Fruit fly (Drosophila melanogaster) whole organism, embryonic: Measurements from ENCODE around the gene CG13917.

ENCODE experiments used
- Abd-B ChIP-seq: fragments of 200-800 bp; sonication (Bioruptor generic); optimal IDR thresholded peaks from 2 replicates; lab custom pipeline; 2018; ENCODE audit warnings: missing biosample characterization, mild to moderate bottlenecking, missing genetic modification characterization, moderate library complexity
- Bteb2 ChIP-seq: fragments of 200-800 bp; sonication (Bioruptor generic); optimal IDR thresholded peaks from 2 replicates; lab custom pipeline; 2016; ENCODE audit warnings: missing biosample characterization, missing genetic modification characterization
- CG11696 ChIP-seq: fragments of 200-800 bp; sonication (Bioruptor generic); IDR thresholded peaks from 2 replicates; pipeline ENCODE4 v1.3.6; 2022; ENCODE audit warnings: missing biosample characterization, missing genetic modification characterization
- CG12104 ChIP-seq: fragments of 200-800 bp; sonication (Bioruptor generic); optimal IDR thresholded peaks from 3 replicates; lab custom pipeline; 2016; ENCODE audit warnings: missing biosample characterization, missing genetic modification characterization
- CG1233 ChIP-seq: fragments of 200-800 bp; sonication (Bioruptor generic); optimal IDR thresholded peaks from 4 replicates; lab custom pipeline; 2018; ENCODE audit warnings: missing biosample characterization, mild to moderate bottlenecking, missing genetic modification characterization
- CG14710 ChIP-seq: fragments of 200-800 bp; sonication (Bioruptor generic); optimal IDR thresholded peaks from 3 replicates; lab custom pipeline; 2019; ENCODE audit warnings: missing biosample characterization, mild to moderate bottlenecking, missing genetic modification characterization, moderate library complexity
- CG17361 ChIP-seq: fragments of 200-800 bp; sonication (Bioruptor generic); IDR thresholded peaks from 3 replicates; pipeline ENCODE4 v1.3.6; 2022; ENCODE audit warnings: missing biosample characterization, missing genetic modification characterization
- CG17829 ChIP-seq: fragments of 200-800 bp; optimal IDR thresholded peaks from 2 replicates; lab custom pipeline; 2019; ENCODE audit warnings: missing biosample characterization, mild to moderate bottlenecking, missing genetic modification characterization, moderate library complexity
- CG2202 ChIP-seq: fragments of 200-800 bp; sonication (Bioruptor generic); optimal IDR thresholded peaks from 2 replicates; lab custom pipeline; 2018; ENCODE audit warnings: missing biosample characterization, mild to moderate bottlenecking, missing genetic modification characterization
- CG2678 ChIP-seq: fragments of 200-800 bp; sonication (Bioruptor generic); optimal IDR thresholded peaks from 3 replicates; lab custom pipeline; 2019; ENCODE audit warnings: missing biosample characterization, mild to moderate bottlenecking, missing genetic modification characterization, moderate library complexity
- CG34224 ChIP-seq: fragments of 200-800 bp; sonication (Bioruptor generic); IDR thresholded peaks from 3 replicates; pipeline ENCODE4 v1.3.6; 2022; ENCODE audit warnings: missing biosample characterization, missing genetic modification characterization; ENCODE audit not compliant: partially characterized antibody
- CG3995 ChIP-seq: fragments of 200-800 bp; sonication (Bioruptor generic); optimal IDR thresholded peaks from 3 replicates; lab custom pipeline; 2016; ENCODE audit warnings: missing biosample characterization, missing genetic modification characterization
- CG4282 ChIP-seq: fragments of 200-800 bp; sonication (Bioruptor generic); optimal IDR thresholded peaks from 2 replicates; lab custom pipeline; 2016; ENCODE audit warnings: missing biosample characterization, missing genetic modification characterization
- CG4617 ChIP-seq: fragments of 200-800 bp; sonication (Bioruptor generic); optimal IDR thresholded peaks from 3 replicates; lab custom pipeline; 2016; ENCODE audit warnings: missing biosample characterization, missing genetic modification characterization, borderline replicate concordance
- CG4820 ChIP-seq: fragments of 200-800 bp; sonication (Bioruptor generic); optimal IDR thresholded peaks from 3 replicates; lab custom pipeline; 2016; ENCODE audit warnings: missing biosample characterization, missing genetic modification characterization
- CG7745 ChIP-seq: fragments of 200-800 bp; sonication (Bioruptor generic); optimal IDR thresholded peaks from 2 replicates; lab custom pipeline; 2018; ENCODE audit warnings: missing biosample characterization, mild to moderate bottlenecking, missing genetic modification characterization, moderate library complexity
- CG8478 ChIP-seq: fragments of >200 bp; optimal IDR thresholded peaks from 2 replicates; lab custom pipeline; 2018
- Dfd ChIP-seq, 2 experiments: fragments of >200 bp; optimal IDR thresholded peaks; 2 replicates each; lab custom pipeline; 2017; ENCODE audit warnings: missing biosample characterization in 2 of 2, missing genetic modification characterization in 2 of 2
- Drgx ChIP-seq: fragments of 200-800 bp; sonication (Bioruptor generic); IDR thresholded peaks from 2 replicates; pipeline ENCODE4 v1.3.6; 2022; ENCODE audit warnings: missing biosample characterization, missing genetic modification characterization
- HLH3B ChIP-seq: fragments of 200-800 bp; sonication (Bioruptor generic); IDR thresholded peaks from 2 replicates; pipeline ENCODE4 v1.3.6; 2022; ENCODE audit warnings: missing biosample characterization, missing genetic modification characterization
- Lhr ChIP-seq: fragments of 200-800 bp; sonication (Bioruptor generic); optimal IDR thresholded peaks from 3 replicates; lab custom pipeline; 2017; ENCODE audit warnings: mild to moderate bottlenecking, missing biosample characterization, missing genetic modification reagents, missing genetic modification characterization
- Nf-YA ChIP-seq: fragments of 200-800 bp; sonication (Bioruptor generic); IDR thresholded peaks from 2 replicates; pipeline ENCODE4 v1.3.6; 2022; ENCODE audit warnings: missing biosample characterization, missing genetic modification characterization
- PHDP ChIP-seq: fragments of 200-800 bp; sonication (Bioruptor generic); optimal IDR thresholded peaks from 3 replicates; lab custom pipeline; 2018; ENCODE audit warnings: missing biosample characterization, mild to moderate bottlenecking, missing genetic modification characterization, moderate library complexity
- Spps ChIP-seq: fragments of 200-800 bp; sonication (Bioruptor generic); optimal IDR thresholded peaks from 2 replicates; lab custom pipeline; 2018; ENCODE audit warnings: missing biosample characterization, mild to moderate bottlenecking, missing genetic modification characterization
- Sry-β ChIP-seq: fragments of 200-800 bp; sonication (Bioruptor generic); optimal IDR thresholded peaks from 2 replicates; lab custom pipeline; 2018; ENCODE audit warnings: missing biosample characterization, mild to moderate bottlenecking, missing genetic modification characterization, moderate library complexity
- Stat92E ChIP-seq, 3 experiments: fragments of >200 bp in 2 of 3; fragments of 200-800 bp in 1 of 3; sonication (Bioruptor generic) in 1 of 3; optimal IDR thresholded peaks; 2 replicates each; lab custom pipeline; 2017 to 2019; ENCODE audit warnings: missing biosample characterization in 3 of 3, missing genetic modification characterization in 3 of 3, mild to moderate bottlenecking in 1 of 3, moderate library complexity in 1 of 3
- Trl ChIP-seq, 3 experiments: fragments of >200 bp in 2 of 3; fragments of 200-800 bp in 1 of 3; sonication (Bioruptor generic) in 1 of 3; optimal IDR thresholded peaks; 2 replicates in 1 of 3; 3 replicates in 2 of 3; lab custom pipeline; 2016 to 2017; ENCODE audit warnings: missing biosample characterization in 1 of 3, missing genetic modification characterization in 1 of 3
- ac ChIP-seq: fragments of 200-800 bp; sonication (Bioruptor generic); optimal IDR thresholded peaks from 3 replicates; lab custom pipeline; 2017; ENCODE audit warnings: missing biosample characterization, mild to moderate bottlenecking, missing genetic modification characterization
- btn ChIP-seq: fragments of 200-800 bp; sonication (Bioruptor generic); optimal IDR thresholded peaks from 2 replicates; lab custom pipeline; 2016; ENCODE audit warnings: missing biosample characterization, missing genetic modification characterization
- cad ChIP-seq: fragments of >200 bp; optimal IDR thresholded peaks from 2 replicates; lab custom pipeline; 2017; ENCODE audit warnings: missing biosample characterization, missing genetic modification characterization
- cas ChIP-seq: fragments of 200-800 bp; sonication (Bioruptor generic); IDR thresholded peaks from 2 replicates; pipeline ENCODE4 v1.3.6; 2022; ENCODE audit warnings: missing biosample characterization, missing genetic modification characterization
- chinmo ChIP-seq: fragments of 200-800 bp; sonication (Bioruptor generic); IDR thresholded peaks from 4 replicates; pipeline ENCODE4 v1.3.6; 2022; ENCODE audit warnings: missing biosample characterization, missing genetic modification characterization; ENCODE audit not compliant: partially characterized antibody
- chm ChIP-seq: fragments of 200-800 bp; sonication (Bioruptor generic); IDR thresholded peaks from 2 replicates; pipeline ENCODE4 v1.3.6; 2022; ENCODE audit warnings: missing biosample characterization, missing genetic modification characterization
- dm ChIP-seq: fragments of 200-800 bp; sonication (Bioruptor generic); optimal IDR thresholded peaks from 3 replicates; lab custom pipeline; 2016; ENCODE audit warnings: missing biosample characterization, missing genetic modification characterization
- fd64A ChIP-seq: fragments of 200-800 bp; sonication (Bioruptor generic); optimal IDR thresholded peaks from 3 replicates; lab custom pipeline; 2018; ENCODE audit warnings: missing biosample characterization, mild to moderate bottlenecking, missing genetic modification characterization
- her ChIP-seq: fragments of 200-800 bp; sonication (Bioruptor generic); optimal IDR thresholded peaks from 2 replicates; lab custom pipeline; 2016; ENCODE audit warnings: missing biosample characterization, missing genetic modification characterization
- klu ChIP-seq: fragments of 200-800 bp; sonication (Bioruptor generic); IDR thresholded peaks from 2 replicates; pipeline ENCODE4 v1.3.6; 2022; ENCODE audit warnings: missing biosample characterization, missing genetic modification characterization
- kni ChIP-seq: fragments of 200-800 bp; sonication (Bioruptor generic); optimal IDR thresholded peaks from 3 replicates; lab custom pipeline; 2017; ENCODE audit warnings: mild to moderate bottlenecking, missing biosample characterization, missing genetic modification reagents, missing genetic modification characterization
- nom ChIP-seq: fragments of 200-800 bp; sonication (Bioruptor generic); optimal IDR thresholded peaks from 2 replicates; lab custom pipeline; 2017; ENCODE audit warnings: missing biosample characterization, missing genetic modification characterization, mild to moderate bottlenecking, moderate library complexity, missing genetic modification reagents
- oc ChIP-seq: fragments of 200-800 bp; sonication (Bioruptor generic); optimal IDR thresholded peaks from 2 replicates; lab custom pipeline; 2018; ENCODE audit warnings: missing biosample characterization, mild to moderate bottlenecking, missing genetic modification characterization, moderate library complexity
- org-1 ChIP-seq: fragments of 200-800 bp; sonication (Bioruptor generic); optimal IDR thresholded peaks from 2 replicates; lab custom pipeline; 2017; ENCODE audit warnings: missing biosample characterization, missing genetic modification characterization
- pho ChIP-seq: fragments of 200-800 bp; sonication (Bioruptor generic); optimal IDR thresholded peaks from 2 replicates; lab custom pipeline; 2016; ENCODE audit warnings: missing biosample characterization, missing genetic modification characterization
- ranshi ChIP-seq: fragments of 200-800 bp; sonication (Bioruptor generic); IDR thresholded peaks from 2 replicates; pipeline ENCODE4 v1.3.6; 2022; ENCODE audit warnings: missing biosample characterization, missing genetic modification characterization
- seq ChIP-seq: fragments of 200-800 bp; sonication (Bioruptor generic); IDR thresholded peaks from 2 replicates; pipeline ENCODE4 v1.3.6; 2022; ENCODE audit warnings: missing biosample characterization, missing genetic modification characterization
- sug ChIP-seq: fragments of 200-800 bp; optimal IDR thresholded peaks from 2 replicates; lab custom pipeline; 2019; ENCODE audit warnings: missing biosample characterization, mild to moderate bottlenecking, missing genetic modification characterization, moderate library complexity
- usp ChIP-seq: fragments of >200 bp; optimal IDR thresholded peaks from 2 replicates; lab custom pipeline; 2017; ENCODE audit warnings: missing biosample characterization, missing genetic modification characterization
- vnd ChIP-seq: fragments of 200-800 bp; sonication (Bioruptor generic); IDR thresholded peaks from 3 replicates; pipeline ENCODE4 v1.3.6; 2022; ENCODE audit warnings: missing biosample characterization, missing genetic modification characterization; ENCODE audit not compliant: partially characterized antibody
- wek ChIP-seq: fragments of 200-800 bp; sonication (Bioruptor generic); optimal IDR thresholded peaks from 3 replicates; lab custom pipeline; 2018; ENCODE audit warnings: missing biosample characterization, mild to moderate bottlenecking, missing genetic modification characterization, moderate library complexity
- zen2 ChIP-seq: fragments of 200-800 bp; sonication (Bioruptor generic); IDR thresholded peaks from 3 replicates; pipeline ENCODE4 v1.3.6; 2022; ENCODE audit warnings: missing biosample characterization, missing genetic modification characterization; ENCODE audit not compliant: partially characterized antibody

Gene CG13917

dm6 chr3L:1579169-1579853 lies 2.8 kb downstream of the CG13917 start (continued):
- TF ChIP-seq org-1 (GFP tag; lab: Kevin White, UChicago) (peak; percentile 78), usp (no peak), CG3995 (GFP tag; lab: Kevin White, UChicago) (peak; percentile 42), CG12104 (peak; percentile 63), ranshi (GFP tag; lab: Robert Waterston, UW) (peak; percentile 37), CG2678 (tag; lab: Kevin White, UChicago) (peak; percentile 80), CG4282 (GFP tag; lab: Kevin White, UChicago) (peak; percentile 31), CG4820 (GFP tag; lab: Kevin White, UChicago) (peak; percentile 61), chinmo (GFP tag; lab: Robert Waterston, UW) (0 out of 4 replicates have a peak, but pooled peaks have one; percentile 26), Trl (optimal IDR thresholded peaks at IDR 0.05; lab: Kevin White, UChicago) (no peak), Trl (GFP tag; optimal IDR thresholded peaks at IDR 0.05; lab: Kevin White, UChicago) (peak; percentile 69), pho (GFP tag; lab: Kevin White, UChicago) (peak; percentile 31), oc (peak; percentile 93), klu (peak; percentile 13; the same call in 1 of the 2 replicates), Dfd (GFP tag; optimal IDR thresholded peaks at IDR 0.05; lab: Kevin White, UChicago) (no peak), CG2202 (tag; lab: Kevin White, UChicago) (peak; percentile 92), cad (no peak), her (peak; percentile 26), CG11696 (peak; percentile 93), CG4617 (GFP tag; lab: Kevin White, UChicago) (peak; percentile 29), nom (GFP tag; lab: Kevin White, UChicago) (no peak), Abd-B (GFP tag; lab: Kevin White, UChicago) (no peak), PHDP (tag; lab: Kevin White, UChicago) (peak; percentile 64), btn (GFP tag; lab: Kevin White, UChicago) (peak; percentile 60), vnd (no peak), ac (GFP tag; lab: Kevin White, UChicago) (peak; percentile 91), cas (no peak), CG1233 (GFP tag; lab: Kevin White, UChicago) (peak; percentile 77), Spps (tag; lab: Kevin White, UChicago) (peak; percentile 71), CG14710 (tag; lab: Kevin White, UChicago) (peak; percentile 79), seq (peak; percentile 7; the same call in 1 of the 2 replicates), CG8478 (lab: Kevin White, UChicago) (no peak), Drgx (GFP tag; lab: Robert Waterston, UW) (no peak), Stat92E (GFP tag; optimal IDR thresholded peaks at IDR 0.05; lab: Kevin White, UChicago) (no peak), dm (GFP tag; lab: Kevin White, UChicago) (peak; percentile 5), chm (GFP tag; lab: Robert Waterston, UW) (peak; percentile 73), CG7745 (tag; lab: Kevin White, UChicago) (peak; percentile 79), Nf-YA (GFP tag; lab: Robert Waterston, UW) (peak; percentile 57; the same call in 1 of the 2 replicates), CG17361 (peak; percentile 65; the same call in 2 of the 3 replicates), zen2 (GFP tag; lab: Robert Waterston, UW) (no peak), kni (GFP tag; lab: Kevin White, UChicago) (peak; percentile 97), CG17829 (tag; lab: Kevin White, UChicago) (peak; percentile 72), Sry-β (GFP tag; lab: Kevin White, UChicago) (peak; percentile 57), Bteb2 (GFP tag; lab: Kevin White, UChicago) (peak; percentile 25), CG34224 (GFP tag; lab: Robert Waterston, UW) (no peak), fd64A (GFP tag; lab: Kevin White, UChicago) (peak; percentile 93), sug (tag; lab: Kevin White, UChicago) (peak; percentile 58), wek (GFP tag; lab: Kevin White, UChicago) (peak; percentile 76), HLH3B (GFP tag; lab: Robert Waterston, UW) (peak; percentile 59), Lhr (GFP tag; lab: Kevin White, UChicago) (peak; percentile 77)
